Fruit fly (Drosophila melanogaster) whole organism, wandering third instar larva: ENCODE results near the gene CG5762.

Experiments
- CG9705 ChIP-seq: fragments of 200-800 bp; sonication (Bioruptor generic); optimal IDR thresholded peaks from 2 replicates; lab custom pipeline; 2018; ENCODE audit warnings: missing biosample characterization, mild to moderate bottlenecking, missing genetic modification characterization
- Hnf4 ChIP-seq: fragments of 200-800 bp; sonication (Bioruptor generic); optimal IDR thresholded peaks from 2 replicates; lab custom pipeline; 2016; ENCODE audit warnings: missing biosample characterization, mild to moderate bottlenecking, missing genetic modification characterization
- Myc ChIP-seq: fragments of >200 bp; optimal IDR thresholded peaks from 2 replicates; lab custom pipeline; 2017
- OdsH ChIP-seq: fragments of 200-800 bp; sonication (Bioruptor generic); optimal IDR thresholded peaks from 2 replicates; lab custom pipeline; 2016; ENCODE audit warnings: missing biosample characterization, mild to moderate bottlenecking, missing genetic modification characterization
- Vsx2 ChIP-seq: fragments of 200-300, 225-300 bp; sonication (Bioruptor generic); optimal IDR thresholded peaks from 2 replicates; lab custom pipeline; 2018; ENCODE audit warnings: missing biosample characterization, missing genetic modification characterization; ENCODE audit not compliant: partially characterized antibody
- br ChIP-seq: fragments of 200-800 bp; sonication (Bioruptor generic); optimal IDR thresholded peaks from 2 replicates; lab custom pipeline; 2016; ENCODE audit warnings: missing biosample characterization, missing genetic modification characterization
- usp ChIP-seq: fragments of >200 bp; optimal IDR thresholded peaks from 2 replicates; lab custom pipeline; 2017; ENCODE audit warnings: missing biosample characterization, missing genetic modification characterization

DNA sequence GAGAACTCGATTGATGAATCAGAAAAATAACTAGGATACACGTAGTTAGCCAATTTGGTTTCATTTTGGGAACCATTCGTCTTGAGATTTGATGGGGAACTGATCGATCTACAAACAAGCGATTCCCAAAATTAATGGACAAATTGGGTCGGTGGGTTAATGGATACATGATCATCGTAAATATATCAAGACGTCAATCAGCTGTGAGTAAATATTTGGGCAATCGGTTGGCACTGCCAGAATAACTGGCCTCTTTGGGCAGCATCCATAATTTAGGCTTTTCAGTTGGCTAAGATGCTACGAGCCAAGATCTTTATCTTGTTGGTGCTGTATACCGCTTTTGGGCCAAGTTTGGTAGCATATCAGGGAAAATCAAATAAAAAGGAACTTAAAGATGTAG lies 6.6 kb upstream of the CG5762 start, which contains the start of the genes CG42812 and CG33341:
- TF ChIP-seq CG9705 = no peak
- TF ChIP-seq Hnf4 (GFP tag; lab: Kevin White, UChicago) = no peak
- TF ChIP-seq br = no peak
- TF ChIP-seq OdsH (GFP tag; lab: Kevin White, UChicago) = no peak
- TF ChIP-seq Myc (lab: Kevin White, UChicago) = no peak
- no peak for TF ChIP-seq Vsx2 (GFP tag; lab: Kevin White, UChicago)
- no peak for TF ChIP-seq usp (GFP tag; lab: Kevin White, UChicago)
